Worm (Caenorhabditis elegans): Measurements from ENCODE around the gene F40B5.2.

Gene F40B5.2

ce11 chrX:8404308-8405085 lies 36.8 kb downstream of the F40B5.2 start (continued):
- no peak for TF ChIP-seq aly-2 (tag; optimal IDR thresholded peaks at IDR 0.05)
- TF ChIP-seq dve-1 (tag; optimal IDR thresholded peaks at IDR 0.05; ENCODE audit: insufficient read depth) = peak; percentile 89
- peak; percentile 94 for TF ChIP-seq lin-1 (GFP tag; IDR thresholded peaks at IDR 0.05)
- TF ChIP-seq egl-27 (tag; optimal IDR thresholded peaks at IDR 0.05) = no peak
- TF ChIP-seq mdl-1 (tag; optimal IDR thresholded peaks at IDR 0.05) = peak; percentile 85 to 88
- TF ChIP-seq spr-3 (GFP tag; optimal IDR thresholded peaks at IDR 0.05) = peak; percentile 89
- peak; percentile 99 for TF ChIP-seq hmg-1.1 (GFP tag; IDR thresholded peaks at IDR 0.05)
- no peak for TF ChIP-seq skn-1 (tag; optimal IDR thresholded peaks at IDR 0.05)
- no peak for TF ChIP-seq ama-1 (optimal IDR thresholded peaks at IDR 0.05)
- TF ChIP-seq lin-38 (GFP tag; IDR thresholded peaks at IDR 0.05) = no peak; the same call in 1 of the 2 replicates
- peak; percentile 95 for TF ChIP-seq snpc-1.2 (GFP tag; IDR thresholded peaks at IDR 0.05)
- TF ChIP-seq zfp-3 (GFP tag; conservative IDR thresholded peaks at IDR 0.05) = peak; percentile 89
- peak; percentile 91 for TF ChIP-seq nhr-77 (tag; optimal IDR thresholded peaks at IDR 0.05)
- TF ChIP-seq mep-1 (tag; optimal IDR thresholded peaks at IDR 0.05) = peak; percentile 95
- TF ChIP-seq nhr-25 (tag; optimal IDR thresholded peaks at IDR 0.05; ENCODE audit: borderline replicate concordance, insufficient read depth) = peak; percentile 82
- peak; percentile 87; the same call in 1 of the 2 replicates for TF ChIP-seq mxl-2 (GFP tag; conservative IDR thresholded peaks at IDR 0.05)
- TF ChIP-seq cey-2 (tag; optimal IDR thresholded peaks at IDR 0.05; ENCODE audit: borderline replicate concordance, insufficient read depth) = no peak
- TF ChIP-seq nhr-6 (tag; optimal IDR thresholded peaks at IDR 0.05) = peak; percentile 81
- peak; percentile 90 for TF ChIP-seq sdz-12 (GFP tag; optimal IDR thresholded peaks at IDR 0.05)
- TF ChIP-seq dmd-8 (GFP tag; IDR thresholded peaks at IDR 0.05) = peak; percentile 97
- TF ChIP-seq Y75B8A.6 (GFP tag; IDR thresholded peaks at IDR 0.05) = peak; percentile 97
- no peak for TF ChIP-seq snpc-4 (tag; optimal IDR thresholded peaks at IDR 0.05)
- TF ChIP-seq dmd-9 (GFP tag; IDR thresholded peaks at IDR 0.05) = peak; percentile 95
- TF ChIP-seq madf-5 (GFP tag; IDR thresholded peaks at IDR 0.05) = peak in 1 of 2 experiments; percentile 92; a peak in 3 of 4 replicates
- TF ChIP-seq ceh-28 (tag; optimal IDR thresholded peaks at IDR 0.05) = no peak
- no peak for TF ChIP-seq R02D3.7 (tag; optimal IDR thresholded peaks at IDR 0.05)
- no peak for TF ChIP-seq attf-4 (tag; optimal IDR thresholded peaks at IDR 0.05)
- peak; percentile 99 for TF ChIP-seq vab-7 (GFP tag; IDR thresholded peaks at IDR 0.05)
- peak; percentile 98 for TF ChIP-seq tra-1 (GFP tag; IDR thresholded peaks at IDR 0.05)
- peak; percentile 59 for TF ChIP-seq zfp-2 (tag; optimal IDR thresholded peaks at IDR 0.05)

ce11 chrX:8406815-8407214 lies 39.2 kb downstream of the F40B5.2 start:
- TF ChIP-seq sdz-12 (GFP tag; optimal IDR thresholded peaks at IDR 0.05) = no peak
- peak in 1 of 2 experiments; percentile 91 for TF ChIP-seq unc-62 (GFP tag; optimal IDR thresholded peaks at IDR 0.05 in 1 of 2)
- no peak for TF ChIP-seq unc-62 (tag; optimal IDR thresholded peaks at IDR 0.05)

ce11 chrX:8408267-8408666 lies 40.6 kb downstream of the F40B5.2 start, which contains the start of gene sulp-3:
Gene sulp-3, minus strand, starts transcription at chrX:8408367.
- TF ChIP-seq pqm-1 (tag; optimal IDR thresholded peaks at IDR 0.05) = no peak
- no peak for TF ChIP-seq vab-7 (GFP tag; IDR thresholded peaks at IDR 0.05)
- no peak for TF ChIP-seq lin-13 (GFP tag; optimal IDR thresholded peaks at IDR 0.05)
- no peak for TF ChIP-seq ztf-7 (tag; optimal IDR thresholded peaks at IDR 0.05)
- TF ChIP-seq spr-1 (tag; optimal IDR thresholded peaks at IDR 0.05) = no peak
- TF ChIP-seq ceh-32 (tag; optimal IDR thresholded peaks at IDR 0.05; ENCODE audit: poor library complexity) = no peak
- no peak for TF ChIP-seq snpc-1.2 (GFP tag; IDR thresholded peaks at IDR 0.05)
- TF ChIP-seq ces-1 (GFP tag; optimal IDR thresholded peaks at IDR 0.05) = no peak
- no peak for TF ChIP-seq sdz-12 (GFP tag; optimal IDR thresholded peaks at IDR 0.05)
- no peak for TF ChIP-seq F26F4.8 (GFP tag; conservative IDR thresholded peaks at IDR 0.05)
- TF ChIP-seq ceh-20 (GFP tag; IDR thresholded peaks at IDR 0.05) = no peak
- TF ChIP-seq nhr-42 (GFP tag; IDR thresholded peaks at IDR 0.05) = no peak
- TF ChIP-seq mdt-29 (GFP tag; IDR thresholded peaks at IDR 0.05) = no peak
- TF ChIP-seq F10B5.3 (tag; optimal IDR thresholded peaks at IDR 0.05) = no peak
- no peak for TF ChIP-seq hlh-11 (tag; optimal IDR thresholded peaks at IDR 0.05)
- no peak for TF ChIP-seq ama-1 (optimal IDR thresholded peaks at IDR 0.05)
- TF ChIP-seq ceh-62 (tag; optimal IDR thresholded peaks at IDR 0.05) = no peak

All from whole organism, L4 larva.